2 fruit fly cellular contexts compared by ENCODE assay signal in the genomic region with DNA sequence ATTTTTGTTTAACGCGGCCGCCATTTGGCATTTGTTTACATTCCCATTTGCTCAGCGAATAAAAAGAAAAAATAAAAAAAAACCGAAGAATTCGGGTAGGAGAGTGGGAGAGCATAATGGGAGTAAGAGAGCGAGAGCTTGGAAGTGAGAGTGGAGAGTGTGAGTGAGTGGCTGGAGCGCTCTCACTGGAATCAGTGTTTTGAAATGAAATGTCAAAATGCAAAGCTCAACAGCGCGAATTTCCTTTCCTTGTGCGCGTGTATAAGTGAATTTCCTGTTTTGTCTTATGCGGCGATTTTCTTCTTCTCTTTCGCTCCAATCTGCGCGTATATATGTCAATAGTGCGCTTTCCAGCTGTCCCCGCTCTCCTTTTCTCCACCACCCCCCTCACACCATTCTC.
A peak's percentile ranks its signal among the peaks of the same experiment; 100 is the strongest.
TF ChIP-seq lines count a peak whose summit lies in the region.

No protein-coding gene starts in this region.

- TF ChIP-seq CTCF in whole organism, embryonic (GFP tag; optimal IDR thresholded peaks at IDR 0.05; lab: Kevin White, UChicago), result no peak

TF ChIP-seq in whole organism, embryonic, 481 proteins besides CTCF, POLR2A, EP300 and RAD21:
- no peak for TF ChIP-seq CG10543 (GFP tag; optimal IDR thresholded peaks at IDR 0.05; lab: Kevin White, UChicago)
- peak; percentile 33 for TF ChIP-seq ewg (GFP tag; optimal IDR thresholded peaks at IDR 0.05; lab: Kevin White, UChicago)
- TF ChIP-seq exex (tag; optimal IDR thresholded peaks at IDR 0.05; lab: Kevin White, UChicago), result no peak
- TF ChIP-seq crol (GFP tag; IDR thresholded peaks at IDR 0.05; lab: Robert Waterston, UW), result peak; percentile 64
- TF ChIP-seq Fer2 (tag; optimal IDR thresholded peaks at IDR 0.05; lab: Kevin White, UChicago), result no peak
- TF ChIP-seq unpg (GFP tag; optimal IDR thresholded peaks at IDR 0.05; lab: Kevin White, UChicago), result no peak
- TF ChIP-seq sqz (GFP tag; optimal IDR thresholded peaks at IDR 0.05; lab: Kevin White, UChicago), result peak; percentile 34
- peak; percentile 55 for TF ChIP-seq Ets65A (GFP tag; lab: Kevin White, UChicago)
- no peak for TF ChIP-seq CG10321 (GFP tag; IDR thresholded peaks at IDR 0.05; lab: Robert Waterston, UW)
- peak; percentile 60 to 85 for TF ChIP-seq Trl (optimal IDR thresholded peaks at IDR 0.05; lab: Kevin White, UChicago)
- no peak for TF ChIP-seq Trl (GFP tag; optimal IDR thresholded peaks at IDR 0.05; lab: Kevin White, UChicago)
- no peak for TF ChIP-seq E2f2 (GFP tag; IDR thresholded peaks at IDR 0.05; lab: Robert Waterston, UW)
- TF ChIP-seq abd-A (tag; optimal IDR thresholded peaks at IDR 0.05; lab: Kevin White, UChicago), result peak; percentile 34
- TF ChIP-seq Lhr (GFP tag; optimal IDR thresholded peaks at IDR 0.05; lab: Kevin White, UChicago), result no peak
- no peak for TF ChIP-seq sob (GFP tag; IDR thresholded peaks at IDR 0.05; lab: Robert Waterston, UW)
- TF ChIP-seq sna (GFP tag; IDR thresholded peaks at IDR 0.05; lab: Robert Waterston, UW; ENCODE audit: partially characterized antibody), result no peak
- peak; percentile 23 for TF ChIP-seq nerfin-1 (tag; optimal IDR thresholded peaks at IDR 0.05; lab: Kevin White, UChicago)
- TF ChIP-seq yki (optimal IDR thresholded peaks at IDR 0.05; lab: Kevin White, UChicago), result peak; percentile 20
- 0 out of 3 replicates have a peak, but pooled peaks have one; percentile 29 for TF ChIP-seq z (GFP tag; IDR thresholded peaks at IDR 0.05; lab: Robert Waterston, UW)
- TF ChIP-seq CG34422 (GFP tag; IDR thresholded peaks at IDR 0.05; lab: Robert Waterston, UW), result 0 out of 3 replicates have a peak, but pooled peaks have one; percentile 11
- peak; percentile 80 for TF ChIP-seq sd (tag; optimal IDR thresholded peaks at IDR 0.05; lab: Kevin White, UChicago)
- peak in 1 of 2 experiments; percentile 74 for TF ChIP-seq Hr51 (GFP tag; optimal IDR thresholded peaks at IDR 0.05; lab: Kevin White, UChicago)

TF ChIP-seq in whole organism, wandering third instar larva, 38 proteins besides CTCF, POLR2A, EP300 and RAD21:
- no peak for TF ChIP-seq CG32264 (GFP tag; optimal IDR thresholded peaks at IDR 0.05; lab: Kevin White, UChicago)
- no peak for TF ChIP-seq dmrt93B (GFP tag; optimal IDR thresholded peaks at IDR 0.05; lab: Kevin White, UChicago)
- TF ChIP-seq Hr78 (GFP tag; optimal IDR thresholded peaks at IDR 0.05; lab: Kevin White, UChicago), result no peak
- peak; percentile 24 for TF ChIP-seq Dif (GFP tag; optimal IDR thresholded peaks at IDR 0.05; lab: Kevin White, UChicago; ENCODE audit: partially characterized antibody)
TF ChIP-seq in whole organism, wandering third instar larva: peak in this region for 1.
